Fruit fly (Drosophila melanogaster): ENCODE results near the gene CG3306.

- no peak for TF ChIP-seq Myc (optimal IDR thresholded peaks at IDR 0.05)
- TF ChIP-seq psq (optimal IDR thresholded peaks at IDR 0.05) = no peak
- TF ChIP-seq insv (optimal IDR thresholded peaks at IDR 0.05) = no peak
- TF ChIP-seq h (optimal IDR thresholded peaks at IDR 0.05) = no peak
- no peak for TF ChIP-seq Sin3A (optimal IDR thresholded peaks at IDR 0.05)
- TF ChIP-seq ttk (optimal IDR thresholded peaks at IDR 0.05) = no peak
These were observed 46.3 kb upstream of the CG3306 start for dm6 chr3L:9555004-9555403.

Measured in Kc167 (cell line).